Fruit fly (Drosophila melanogaster) whole organism, embryonic: ENCODE measurements around the gene CG7135.
A peak's percentile ranks its signal among the peaks of the same experiment; 100 is the strongest.

Experiments
- CG10147 ChIP-seq: fragments of 200-800 bp; sonication (Bioruptor generic); optimal IDR thresholded peaks from 2 replicates; lab custom pipeline; 2019; ENCODE audit warnings: missing biosample characterization, mild to moderate bottlenecking, missing genetic modification characterization, moderate library complexity
- CG10209 ChIP-seq: fragments of 200-800 bp; sonication (Bioruptor generic); optimal IDR thresholded peaks from 3 replicates; lab custom pipeline; 2017; ENCODE audit warnings: missing biosample characterization, mild to moderate bottlenecking, missing genetic modification characterization, missing genetic modification reagents
- CG10543 ChIP-seq: fragments of 200-800 bp; sonication (Bioruptor generic); optimal IDR thresholded peaks from 3 replicates; lab custom pipeline; 2017; ENCODE audit warnings: missing biosample characterization, mild to moderate bottlenecking, missing genetic modification characterization, moderate library complexity
- CG10565 ChIP-seq: fragments of 200-800 bp; sonication (Bioruptor generic); optimal IDR thresholded peaks from 3 replicates; lab custom pipeline; 2016; ENCODE audit warnings: missing biosample characterization, mild to moderate bottlenecking, missing genetic modification characterization
- CG12391 ChIP-seq: fragments of 200-800 bp; sonication (Bioruptor generic); optimal IDR thresholded peaks from 3 replicates; lab custom pipeline; 2018; ENCODE audit warnings: missing biosample characterization, mild to moderate bottlenecking, missing genetic modification characterization, moderate library complexity
- CG14860 ChIP-seq: fragments of 200-800 bp; sonication (Bioruptor generic); IDR thresholded peaks from 3 replicates; pipeline ENCODE4 v1.3.6; 2022; ENCODE audit warnings: missing biosample characterization, missing genetic modification characterization; ENCODE audit not compliant: partially characterized antibody
- CG1529 ChIP-seq: fragments of 200-800 bp; sonication (Bioruptor generic); optimal IDR thresholded peaks from 3 replicates; lab custom pipeline; 2018; ENCODE audit warnings: missing biosample characterization, missing genetic modification characterization
- CG15601 ChIP-seq: fragments of 200-800 bp; sonication (Bioruptor generic); optimal IDR thresholded peaks from 3 replicates; lab custom pipeline; 2019; ENCODE audit warnings: missing biosample characterization, mild to moderate bottlenecking, missing genetic modification characterization, moderate library complexity
- CG17328 ChIP-seq: fragments of 200-800 bp; sonication (Bioruptor generic); IDR thresholded peaks from 2 replicates; pipeline ENCODE4 v1.3.6; 2022; ENCODE audit warnings: missing biosample characterization, missing genetic modification characterization
- CG18011 ChIP-seq: fragments of 200-800 bp; sonication (Bioruptor generic); optimal IDR thresholded peaks from 2 replicates; lab custom pipeline; 2017; ENCODE audit warnings: missing biosample characterization, missing genetic modification characterization, mild to moderate bottlenecking, moderate library complexity, missing genotype
- CG30020 ChIP-seq: fragments of 200-800 bp; optimal IDR thresholded peaks from 2 replicates; lab custom pipeline; 2019; ENCODE audit warnings: missing biosample characterization, mild to moderate bottlenecking, missing genetic modification characterization, moderate library complexity
- CG33213 ChIP-seq: fragments of 200-800 bp; sonication (Bioruptor generic); optimal IDR thresholded peaks from 3 replicates; lab custom pipeline; 2016; ENCODE audit warnings: missing biosample characterization, missing genetic modification characterization
- CG6683 ChIP-seq: fragments of 200-800 bp; sonication (Bioruptor generic); optimal IDR thresholded peaks from 2 replicates; lab custom pipeline; 2017; ENCODE audit warnings: missing biosample characterization, mild to moderate bottlenecking, missing genetic modification characterization, missing genetic modification reagents
- CG6791 ChIP-seq: fragments of 200-800 bp; sonication (Bioruptor generic); IDR thresholded peaks from 3 replicates; pipeline ENCODE4 v1.3.6; 2022; ENCODE audit warnings: missing biosample characterization, missing genetic modification characterization; ENCODE audit not compliant: partially characterized antibody
- CG6854 ChIP-seq: fragments of 200-800 bp; sonication (Bioruptor generic); optimal IDR thresholded peaks from 3 replicates; lab custom pipeline; 2017; ENCODE audit warnings: missing biosample characterization, mild to moderate bottlenecking, missing genetic modification characterization
- CG7357 ChIP-seq: fragments of 200-800 bp; sonication (Bioruptor generic); IDR thresholded peaks from 3 replicates; pipeline ENCODE4 v1.3.6; 2022; ENCODE audit warnings: missing biosample characterization, missing genetic modification characterization
- CG7839 ChIP-seq: fragments of 200-800 bp; sonication (Bioruptor generic); optimal IDR thresholded peaks from 3 replicates; lab custom pipeline; 2018; ENCODE audit warnings: missing biosample characterization, mild to moderate bottlenecking, missing genetic modification characterization, moderate library complexity
- CG7987 ChIP-seq: fragments of 200-800 bp; sonication (Bioruptor generic); optimal IDR thresholded peaks from 2 replicates; lab custom pipeline; 2018; ENCODE audit warnings: missing biosample characterization, mild to moderate bottlenecking, missing genetic modification characterization, moderate library complexity
- CG8290 ChIP-seq, 3 experiments: fragments of 200-800 bp; sonication (Bioruptor generic); optimal IDR thresholded peaks; 2 replicates each; lab custom pipeline; 2016 to 2019; ENCODE audit warnings: missing biosample characterization in 3 of 3, missing genetic modification characterization in 3 of 3, mild to moderate bottlenecking in 2 of 3, moderate library complexity in 1 of 3
- CG9437 ChIP-seq: fragments of 200-800 bp; sonication (Bioruptor generic); optimal IDR thresholded peaks from 2 replicates; lab custom pipeline; 2018; ENCODE audit warnings: missing biosample characterization, mild to moderate bottlenecking, missing genetic modification characterization
- CkIIα-i1 ChIP-seq: fragments of 200-800 bp; sonication (Bioruptor generic); IDR thresholded peaks from 2 replicates; pipeline ENCODE4 v1.3.6; 2022; ENCODE audit warnings: missing biosample characterization, missing genetic modification characterization
- D19A ChIP-seq: fragments of 200-800 bp; optimal IDR thresholded peaks from 3 replicates; lab custom pipeline; 2019; ENCODE audit warnings: missing biosample characterization, mild to moderate bottlenecking, missing genetic modification characterization, moderate library complexity
- Dad ChIP-seq: fragments of 200-800 bp; sonication (Bioruptor generic); optimal IDR thresholded peaks from 3 replicates; lab custom pipeline; 2016; ENCODE audit warnings: missing biosample characterization, missing genetic modification characterization
- Dll ChIP-seq: fragments of 200-800 bp; sonication (Bioruptor generic); IDR thresholded peaks from 4 replicates; pipeline ENCODE4 v1.3.6; 2022; ENCODE audit warnings: missing biosample characterization, missing genetic modification characterization; ENCODE audit not compliant: partially characterized antibody
- Fer1 ChIP-seq: fragments of 200-800 bp; sonication (Bioruptor generic); optimal IDR thresholded peaks from 2 replicates; lab custom pipeline; 2017; ENCODE audit warnings: missing biosample characterization, mild to moderate bottlenecking, missing genetic modification characterization
- H2.0 ChIP-seq: fragments of 200-800 bp; sonication (Bioruptor generic); IDR thresholded peaks from 2 replicates; pipeline ENCODE4 v1.3.6; 2022; ENCODE audit warnings: missing biosample characterization, missing genetic modification characterization
- Hmr ChIP-seq: fragments of 200-800 bp; sonication (Bioruptor generic); optimal IDR thresholded peaks from 3 replicates; lab custom pipeline; 2017; ENCODE audit warnings: mild to moderate bottlenecking, missing biosample characterization, missing genetic modification reagents, missing genetic modification characterization
- Mes4 ChIP-seq: fragments of 200-800 bp; sonication (Bioruptor generic); optimal IDR thresholded peaks from 2 replicates; lab custom pipeline; 2016; ENCODE audit warnings: missing biosample characterization, missing genetic modification characterization
- Optix ChIP-seq: fragments of 200-800 bp; sonication (Bioruptor generic); IDR thresholded peaks from 3 replicates; pipeline ENCODE4 v1.3.6; 2022; ENCODE audit warnings: missing biosample characterization, missing genetic modification characterization
- Pdp1 ChIP-seq, 2 experiments: fragments of 200-800 bp; sonication (Bioruptor generic); optimal IDR thresholded peaks; 3 replicates each; lab custom pipeline; 2016; ENCODE audit warnings: missing biosample characterization in 2 of 2, missing genetic modification characterization in 2 of 2, mild to moderate bottlenecking in 1 of 2, moderate library complexity in 1 of 2
- Sin3A ChIP-seq: fragments of >200 bp; optimal IDR thresholded peaks from 2 replicates; lab custom pipeline; 2018
- Six4 ChIP-seq: fragments of 200-800 bp; sonication (Bioruptor generic); optimal IDR thresholded peaks from 2 replicates; lab custom pipeline; 2016; ENCODE audit warnings: missing biosample characterization, missing genetic modification characterization
- Xrp1 ChIP-seq: fragments of 200-800 bp; sonication (Bioruptor generic); IDR thresholded peaks from 2 replicates; pipeline ENCODE4 v1.3.6; 2022; ENCODE audit warnings: missing biosample characterization, missing genetic modification characterization
- ato ChIP-seq: fragments of 200-800 bp; sonication (Bioruptor generic); IDR thresholded peaks from 2 replicates; pipeline ENCODE4 v1.3.6; 2022; ENCODE audit warnings: missing biosample characterization, missing genetic modification characterization; ENCODE audit not compliant: partially characterized antibody
- bcd ChIP-seq: fragments of 200-800 bp; sonication (Bioruptor generic); optimal IDR thresholded peaks from 2 replicates; lab custom pipeline; 2017; ENCODE audit warnings: missing biosample characterization, mild to moderate bottlenecking, missing genetic modification characterization
- chif ChIP-seq, 2 experiments: fragments of 200-800 bp; sonication (Bioruptor generic); optimal IDR thresholded peaks; 3 replicates each; lab custom pipeline; 2016; ENCODE audit warnings: missing biosample characterization in 2 of 2, missing genetic modification characterization in 2 of 2
- dpn ChIP-seq, 2 experiments: fragments of 200-800 bp; sonication (Bioruptor generic); optimal IDR thresholded peaks; 3 replicates each; lab custom pipeline; 2016; ENCODE audit warnings: missing biosample characterization in 2 of 2, missing genetic modification characterization in 2 of 2
- dysf ChIP-seq: fragments of 200-800 bp; sonication (Bioruptor generic); IDR thresholded peaks from 3 replicates; pipeline ENCODE4 v1.3.6; 2022; ENCODE audit warnings: missing biosample characterization, missing genetic modification characterization
- eve ChIP-seq, 2 experiments: fragments of >200 bp; optimal IDR thresholded peaks; 2 replicates each; lab custom pipeline; 2017; ENCODE audit warnings: missing biosample characterization in 2 of 2, missing genetic modification characterization in 2 of 2
- gce ChIP-seq: fragments of 200-800 bp; sonication (Bioruptor generic); IDR thresholded peaks from 3 replicates; pipeline ENCODE4 v1.3.6; 2022; ENCODE audit warnings: missing biosample characterization, missing genetic modification characterization
- gem ChIP-seq: fragments of 200-800 bp; sonication (Bioruptor generic); optimal IDR thresholded peaks from 2 replicates; lab custom pipeline; 2019; ENCODE audit warnings: missing biosample characterization, mild to moderate bottlenecking, missing genetic modification characterization, moderate library complexity
- grn ChIP-seq: fragments of 200-800 bp; sonication (Bioruptor generic); optimal IDR thresholded peaks from 3 replicates; lab custom pipeline; 2017; ENCODE audit warnings: missing biosample characterization, missing genetic modification characterization
- hb ChIP-seq: fragments of 200-800 bp; sonication (Bioruptor generic); IDR thresholded peaks from 3 replicates; pipeline ENCODE4 v1.3.6; 2022; ENCODE audit warnings: missing biosample characterization, missing genetic modification characterization; ENCODE audit not compliant: partially characterized antibody
- hth ChIP-seq: fragments of >200 bp; optimal IDR thresholded peaks from 2 replicates; lab custom pipeline; 2017; ENCODE audit warnings: inconsistent platforms
- lilli ChIP-seq: fragments of 200-800 bp; sonication (Bioruptor generic); optimal IDR thresholded peaks from 3 replicates; lab custom pipeline; 2016; ENCODE audit warnings: missing biosample characterization, missing genetic modification characterization
- pfk ChIP-seq: fragments of 200-800 bp; sonication (Bioruptor generic); optimal IDR thresholded peaks from 2 replicates; lab custom pipeline; 2018; ENCODE audit warnings: missing biosample characterization, mild to moderate bottlenecking, missing genetic modification characterization, moderate library complexity
- ro ChIP-seq: fragments of 200-800 bp; sonication (Bioruptor generic); IDR thresholded peaks from 2 replicates; pipeline ENCODE4 v1.3.6; 2022; ENCODE audit warnings: missing biosample characterization, missing genetic modification characterization
- salm ChIP-seq: fragments of 200-800 bp; sonication (Bioruptor generic); optimal IDR thresholded peaks from 2 replicates; lab custom pipeline; 2018; ENCODE audit warnings: missing biosample characterization, mild to moderate bottlenecking, missing genetic modification characterization
- slp2 ChIP-seq: fragments of 200-800 bp; sonication (Bioruptor generic); optimal IDR thresholded peaks from 2 replicates; lab custom pipeline; 2016; ENCODE audit warnings: missing biosample characterization, missing genetic modification characterization
- tio ChIP-seq: fragments of 200-800 bp; sonication (Bioruptor generic); optimal IDR thresholded peaks from 2 replicates; lab custom pipeline; 2017; ENCODE audit warnings: missing biosample characterization, missing genetic modification characterization, inconsistent platforms
- vnd ChIP-seq: fragments of 200-800 bp; sonication (Bioruptor generic); IDR thresholded peaks from 3 replicates; pipeline ENCODE4 v1.3.6; 2022; ENCODE audit warnings: missing biosample characterization, missing genetic modification characterization; ENCODE audit not compliant: partially characterized antibody

The CG7135 gene

dm6 chrX:18125520-18125919 lies 22.1 kb downstream of the CG7135 start (continued):
- TF ChIP-seq CG7839 (peak; percentile 55), CG17328 (GFP tag; lab: Robert Waterston, UW) (no peak), gem (tag; lab: Kevin White, UChicago) (peak; percentile 58), chif (GFP tag; optimal IDR thresholded peaks at IDR 0.05; lab: Kevin White, UChicago) (no peak), Dad (GFP tag; lab: Kevin White, UChicago) (no peak), ro (GFP tag; lab: Robert Waterston, UW) (no peak), Hmr (GFP tag; lab: Kevin White, UChicago) (peak; percentile 63), CG7987 (GFP tag; lab: Kevin White, UChicago) (no peak), Xrp1 (GFP tag; lab: Robert Waterston, UW) (no peak), gce (GFP tag; lab: Robert Waterston, UW) (no peak), CG15601 (no peak), Fer1 (GFP tag; lab: Kevin White, UChicago) (peak; percentile 57), eve (GFP tag; optimal IDR thresholded peaks at IDR 0.05; lab: Kevin White, UChicago) (peak in 1 of 2 experiments; percentile 16), Pdp1 (GFP tag; optimal IDR thresholded peaks at IDR 0.05; lab: Kevin White, UChicago) (no peak), CG10147 (peak; percentile 33), CG6854 (GFP tag; lab: Kevin White, UChicago) (peak; percentile 37), grn (no peak), CG10209 (GFP tag; lab: Kevin White, UChicago) (peak; percentile 7), CG6683 (GFP tag; lab: Kevin White, UChicago) (peak; percentile 12), CG10543 (GFP tag; lab: Kevin White, UChicago) (peak; percentile 38), CG33213 (no peak), slp2 (GFP tag; lab: Kevin White, UChicago) (no peak), CG1529 (GFP tag; lab: Kevin White, UChicago) (no peak), dysf (GFP tag; lab: Robert Waterston, UW) (0 out of 3 replicates have a peak, but pooled peaks have one; percentile 36), CG12391 (peak; percentile 33), D19A (tag; lab: Kevin White, UChicago) (no peak), lilli (GFP tag; lab: Kevin White, UChicago) (peak; percentile 15), salm (no peak), Six4 (GFP tag; lab: Kevin White, UChicago) (no peak), dpn (GFP tag; optimal IDR thresholded peaks at IDR 0.05; lab: Kevin White, UChicago) (peak in 1 of 2 experiments; percentile 16), Optix (GFP tag; lab: Robert Waterston, UW) (no peak), bcd (GFP tag; lab: Kevin White, UChicago) (peak; percentile 30), CG10565 (GFP tag; lab: Kevin White, UChicago) (no peak), CG30020 (tag; lab: Kevin White, UChicago) (no peak), CG7357 (0 out of 3 replicates have a peak, but pooled peaks have one; percentile 10)

dm6 chrX:18129297-18129696 lies 25.8 kb downstream of the CG7135 start:
- peak; percentile 62; the same call in 1 of the 2 replicates for TF ChIP-seq ato (GFP tag; lab: Robert Waterston, UW)
- TF ChIP-seq Sin3A (lab: Kevin White, UChicago): no peak
- no peak for TF ChIP-seq CG9437 (GFP tag; lab: Kevin White, UChicago)
- TF ChIP-seq hb: 0 out of 3 replicates have a peak, but pooled peaks have one; percentile 48
- TF ChIP-seq pfk (GFP tag; lab: Kevin White, UChicago): no peak
- no peak for TF ChIP-seq tio
- no peak for TF ChIP-seq Mes4 (GFP tag; lab: Kevin White, UChicago)
- no peak for TF ChIP-seq hth
- TF ChIP-seq Dll (GFP tag; lab: Robert Waterston, UW): no peak
- no peak for TF ChIP-seq CG18011 (GFP tag; lab: Kevin White, UChicago)
- no peak for TF ChIP-seq CG8290 (GFP tag; optimal IDR thresholded peaks at IDR 0.05; lab: Kevin White, UChicago)
- TF ChIP-seq CG8290 (tag; optimal IDR thresholded peaks at IDR 0.05; lab: Kevin White, UChicago): no peak
- TF ChIP-seq CG6791 (GFP tag; lab: Robert Waterston, UW): peak; percentile 62; the same call in 2 of the 3 replicates
- peak; percentile 36; the same call in 1 of the 3 replicates for TF ChIP-seq vnd (GFP tag; lab: Robert Waterston, UW)
- TF ChIP-seq CG14860 (GFP tag; lab: Robert Waterston, UW): peak; percentile 54; the same call in 1 of the 3 replicates
- TF ChIP-seq H2.0 (GFP tag; lab: Robert Waterston, UW): no peak
- TF ChIP-seq CkIIα-i1: no peak
